Fruit fly (Drosophila melanogaster) whole organism, larva: ENCODE data around the gene axo.

Experiments
- noc ChIP-seq: fragments of 200-800 bp; sonication (Bioruptor generic); optimal IDR thresholded peaks from 3 replicates; lab custom pipeline; 2019; ENCODE audit warnings: missing biosample characterization, mild to moderate bottlenecking, missing genetic modification characterization, moderate library complexity

Gene axo

dm6 chr3L:4687133-4687532 is at the start of gene axo:
Gene axo, minus strand, starts transcription at chr3L:4687317.
- TF ChIP-seq noc (tag; lab: Kevin White, UChicago): no peak

dm6 chr3L:4736643-4737042 is 49.5 kb upstream of the axo start:
- no peak for TF ChIP-seq noc (tag; lab: Kevin White, UChicago)

- no peak for TF ChIP-seq noc (tag; lab: Kevin White, UChicago)
These were observed 44.6 kb upstream of the axo start for dm6 chr3L:4731687-4732086.

dm6 chr3L:4729805-4730204 is 42.7 kb upstream of the axo start:
- no peak for TF ChIP-seq noc (tag; lab: Kevin White, UChicago)

dm6 chr3L:4721886-4722285 is 34.8 kb upstream of the axo start:
- TF ChIP-seq noc (tag; lab: Kevin White, UChicago): no peak

- TF ChIP-seq noc (tag; lab: Kevin White, UChicago): no peak
These were observed 33.5 kb upstream of the axo start for dm6 chr3L:4720510-4721157.

dm6 chr3L:4719743-4720142 is 32.6 kb upstream of the axo start:
- no peak for TF ChIP-seq noc (tag; lab: Kevin White, UChicago)

- no peak for TF ChIP-seq noc (tag; lab: Kevin White, UChicago)
These were observed 22.7 kb upstream of the axo start, which contains the start of gene CG13712 for dm6 chr3L:4709790-4710189. Gene CG13712, minus strand, starts transcription at chr3L:4709890.

- no peak for TF ChIP-seq noc (tag; lab: Kevin White, UChicago)
These were observed 21.4 kb upstream of the axo start for dm6 chr3L:4708536-4708935.

dm6 chr3L:4707831-4708230 is 20.7 kb upstream of the axo start:
- TF ChIP-seq noc (tag; lab: Kevin White, UChicago): no peak

dm6 chr3L:4702003-4702402 is 14.9 kb upstream of the axo start:
- TF ChIP-seq noc (tag; lab: Kevin White, UChicago): no peak

dm6 chr3L:4700091-4700490 is 13.0 kb upstream of the axo start:
- no peak for TF ChIP-seq noc (tag; lab: Kevin White, UChicago)

dm6 chr3L:4698496-4698895 is 11.4 kb upstream of the axo start:
- no peak for TF ChIP-seq noc (tag; lab: Kevin White, UChicago)

- TF ChIP-seq noc (tag; lab: Kevin White, UChicago): peak; percentile 78
These were observed 10.9 kb upstream of the axo start for dm6 chr3L:4698032-4698431.

dm6 chr3L:4697301-4697700 is 10.2 kb upstream of the axo start, which contains the start of gene CG13713:
Gene CG13713, plus strand, starts transcription at chr3L:4697601.
- TF ChIP-seq noc (tag; lab: Kevin White, UChicago): no peak

dm6 chr3L:4696380-4696779 is 9.3 kb upstream of the axo start:
- TF ChIP-seq noc (tag; lab: Kevin White, UChicago): no peak

dm6 chr3L:4694823-4695222 is 7.7 kb upstream of the axo start, which contains the start of gene CG15876:
Gene CG15876, minus strand, starts transcription at chr3L:4694845.
- no peak for TF ChIP-seq noc (tag; lab: Kevin White, UChicago)
